Fruit fly (Drosophila melanogaster) whole organism, embryonic: ENCODE results near the gene CG17270.
A peak's percentile ranks its signal among the peaks of the same experiment; 100 is the strongest.

Source experiments
- Asciz ChIP-seq: fragments of 200-800 bp; sonication (Bioruptor generic); optimal IDR thresholded peaks from 2 replicates; lab custom pipeline; 2017; ENCODE audit warnings: missing biosample characterization, mild to moderate bottlenecking, missing genetic modification characterization, missing genetic modification reagents
- Bdp1 ChIP-seq: fragments of 200-800 bp; sonication (Bioruptor generic); optimal IDR thresholded peaks from 3 replicates; lab custom pipeline; 2016; ENCODE audit warnings: missing biosample characterization, missing genetic modification characterization
- Bgb ChIP-seq: fragments of 200-800 bp; sonication (Bioruptor generic); IDR thresholded peaks from 2 replicates; pipeline ENCODE4 v1.3.6; 2022; ENCODE audit warnings: missing biosample characterization, missing genetic modification characterization; ENCODE audit not compliant: partially characterized antibody
- CG10959 ChIP-seq: fragments of 200-800 bp; sonication (Bioruptor generic); IDR thresholded peaks from 2 replicates; pipeline ENCODE4 v1.3.6; 2022; ENCODE audit warnings: missing biosample characterization, missing genetic modification characterization
- CG10979 ChIP-seq: fragments of 200-800 bp; sonication (Bioruptor generic); optimal IDR thresholded peaks from 2 replicates; lab custom pipeline; 2018; ENCODE audit warnings: missing biosample characterization, mild to moderate bottlenecking, missing genetic modification characterization, moderate library complexity
- CG11723 ChIP-seq: fragments of 200-800 bp; sonication (Bioruptor generic); optimal IDR thresholded peaks from 2 replicates; lab custom pipeline; 2017; ENCODE audit warnings: missing biosample characterization, mild to moderate bottlenecking, missing genetic modification characterization
- CG13123 ChIP-seq: fragments of 200-800 bp; sonication (Bioruptor generic); optimal IDR thresholded peaks from 2 replicates; lab custom pipeline; 2016; ENCODE audit warnings: missing biosample characterization, missing genetic modification characterization
- CG14050 ChIP-seq: fragments of 200-800 bp; sonication (Bioruptor generic); IDR thresholded peaks from 3 replicates; pipeline ENCODE4 v1.3.6; 2022; ENCODE audit warnings: missing biosample characterization, missing genetic modification characterization
- CG14441 ChIP-seq: fragments of 200-800 bp; sonication (Bioruptor generic); IDR thresholded peaks from 2 replicates; pipeline ENCODE4 v1.3.6; 2022; ENCODE audit warnings: missing biosample characterization, missing genetic modification characterization
- CG14965 ChIP-seq: fragments of 200-800 bp; sonication (Bioruptor generic); optimal IDR thresholded peaks from 2 replicates; lab custom pipeline; 2016; ENCODE audit warnings: missing biosample characterization, missing genetic modification characterization, borderline replicate concordance
- CG1603 ChIP-seq: fragments of 200-800 bp; sonication (Bioruptor generic); optimal IDR thresholded peaks from 2 replicates; lab custom pipeline; 2019; ENCODE audit warnings: missing biosample characterization, mild to moderate bottlenecking, missing genetic modification characterization, moderate library complexity
- CG17186 ChIP-seq: fragments of 200-800 bp; sonication (Bioruptor generic); optimal IDR thresholded peaks from 3 replicates; lab custom pipeline; 2017; ENCODE audit warnings: missing biosample characterization, missing genetic modification reagents, missing genetic modification characterization
- CG18476 ChIP-seq: fragments of 200-800 bp; sonication (Bioruptor generic); optimal IDR thresholded peaks from 2 replicates; lab custom pipeline; 2016; ENCODE audit warnings: missing biosample characterization, mild to moderate bottlenecking, missing genetic modification characterization
- CG2116 ChIP-seq: fragments of 200-800 bp; sonication (Bioruptor generic); optimal IDR thresholded peaks from 3 replicates; lab custom pipeline; 2018; ENCODE audit warnings: missing biosample characterization, mild to moderate bottlenecking, missing genetic modification characterization
- CG31365 ChIP-seq: fragments of 200-800 bp; sonication (Bioruptor generic); optimal IDR thresholded peaks from 2 replicates; lab custom pipeline; 2018; ENCODE audit warnings: missing biosample characterization, mild to moderate bottlenecking, missing genetic modification characterization
- CG4282 ChIP-seq: fragments of 200-800 bp; sonication (Bioruptor generic); optimal IDR thresholded peaks from 2 replicates; lab custom pipeline; 2016; ENCODE audit warnings: missing biosample characterization, missing genetic modification characterization
- CG6654 ChIP-seq: fragments of 200-800 bp; sonication (Bioruptor generic); optimal IDR thresholded peaks from 2 replicates; lab custom pipeline; 2017; ENCODE audit warnings: missing biosample characterization, mild to moderate bottlenecking, missing genetic modification characterization
- CG7372 ChIP-seq: fragments of 200-800 bp; sonication (Bioruptor generic); IDR thresholded peaks from 2 replicates; pipeline ENCODE4 v1.3.6; 2022; ENCODE audit warnings: missing biosample characterization, missing genetic modification characterization
- CG8089 ChIP-seq: fragments of 200-800 bp; sonication (Bioruptor generic); optimal IDR thresholded peaks from 3 replicates; lab custom pipeline; 2016; ENCODE audit warnings: missing biosample characterization, missing genetic modification characterization
- CG9437 ChIP-seq: fragments of 200-800 bp; sonication (Bioruptor generic); optimal IDR thresholded peaks from 2 replicates; lab custom pipeline; 2018; ENCODE audit warnings: missing biosample characterization, mild to moderate bottlenecking, missing genetic modification characterization
- Doc2 ChIP-seq: fragments of 200-800 bp; sonication (Bioruptor generic); IDR thresholded peaks from 2 replicates; pipeline ENCODE4 v1.3.6; 2022; ENCODE audit warnings: missing biosample characterization, missing genetic modification characterization
- Fer1 ChIP-seq: fragments of 200-800 bp; sonication (Bioruptor generic); optimal IDR thresholded peaks from 2 replicates; lab custom pipeline; 2017; ENCODE audit warnings: missing biosample characterization, mild to moderate bottlenecking, missing genetic modification characterization
- HHEX ChIP-seq: fragments of 200-800 bp; sonication (Bioruptor generic); optimal IDR thresholded peaks from 3 replicates; lab custom pipeline; 2017; ENCODE audit warnings: missing biosample characterization, mild to moderate bottlenecking, missing genetic modification characterization, missing genetic modification reagents
- HLH54F ChIP-seq: fragments of 200-800 bp; sonication (Bioruptor generic); optimal IDR thresholded peaks from 3 replicates; lab custom pipeline; 2016; ENCODE audit warnings: missing biosample characterization, missing genetic modification characterization
- Lim3 ChIP-seq: fragments of 200-800 bp; sonication (Bioruptor generic); IDR thresholded peaks from 2 replicates; pipeline ENCODE4 v1.3.6; 2022; ENCODE audit warnings: missing biosample characterization, missing genetic modification characterization
- Neu2 ChIP-seq: fragments of 200-800 bp; sonication (Bioruptor generic); optimal IDR thresholded peaks from 3 replicates; lab custom pipeline; 2016; ENCODE audit warnings: missing biosample characterization, missing genetic modification characterization, borderline replicate concordance
- NfI ChIP-seq: fragments of 200-800 bp; sonication (Bioruptor generic); optimal IDR thresholded peaks from 3 replicates; lab custom pipeline; 2018; ENCODE audit warnings: missing biosample characterization, mild to moderate bottlenecking, missing genetic modification characterization, moderate library complexity
- Pdp1 ChIP-seq, 2 experiments: fragments of 200-800 bp; sonication (Bioruptor generic); optimal IDR thresholded peaks; 3 replicates each; lab custom pipeline; 2016; ENCODE audit warnings: missing biosample characterization in 2 of 2, missing genetic modification characterization in 2 of 2, mild to moderate bottlenecking in 1 of 2, moderate library complexity in 1 of 2
- Sox102F ChIP-seq: fragments of 200-800 bp; sonication (Bioruptor generic); optimal IDR thresholded peaks from 2 replicates; lab custom pipeline; 2018; ENCODE audit warnings: missing biosample characterization, mild to moderate bottlenecking, missing genetic modification characterization, moderate library complexity
- Trl ChIP-seq, 3 experiments: fragments of >200 bp in 2 of 3; fragments of 200-800 bp in 1 of 3; sonication (Bioruptor generic) in 1 of 3; optimal IDR thresholded peaks; 2 replicates in 1 of 3; 3 replicates in 2 of 3; lab custom pipeline; 2016 to 2017; ENCODE audit warnings: missing biosample characterization in 1 of 3, missing genetic modification characterization in 1 of 3
- Vsx1 ChIP-seq: fragments of 200-800 bp; sonication (Bioruptor generic); optimal IDR thresholded peaks from 2 replicates; lab custom pipeline; 2017; ENCODE audit warnings: missing biosample characterization, mild to moderate bottlenecking, missing genetic modification characterization, missing genetic modification reagents
- bbx ChIP-seq: fragments of 200-800 bp; sonication (Bioruptor generic); IDR thresholded peaks from 2 replicates; pipeline ENCODE4 v1.3.6; 2022; ENCODE audit warnings: missing biosample characterization, missing genetic modification characterization; ENCODE audit not compliant: partially characterized antibody
- cad ChIP-seq: fragments of >200 bp; optimal IDR thresholded peaks from 2 replicates; lab custom pipeline; 2017; ENCODE audit warnings: missing biosample characterization, missing genetic modification characterization
- esg ChIP-seq: fragments of 200-800 bp; sonication (Bioruptor generic); conservative IDR thresholded peaks from 2 replicates; pipeline ENCODE4 v1.3.6; 2022; ENCODE audit warnings: missing biosample characterization, missing genetic modification characterization
- ewg ChIP-seq: fragments of 200-800 bp; sonication (Bioruptor generic); optimal IDR thresholded peaks from 3 replicates; lab custom pipeline; 2017; ENCODE audit warnings: mild to moderate bottlenecking, missing biosample characterization, missing genetic modification reagents, missing genetic modification characterization
- gem ChIP-seq: fragments of 200-800 bp; sonication (Bioruptor generic); optimal IDR thresholded peaks from 2 replicates; lab custom pipeline; 2019; ENCODE audit warnings: missing biosample characterization, mild to moderate bottlenecking, missing genetic modification characterization, moderate library complexity
- ind ChIP-seq: fragments of 200-800 bp; sonication (Bioruptor generic); optimal IDR thresholded peaks from 3 replicates; lab custom pipeline; 2016; ENCODE audit warnings: missing biosample characterization, missing genetic modification characterization
- lmd ChIP-seq: fragments of 200-800 bp; sonication (Bioruptor generic); IDR thresholded peaks from 2 replicates; pipeline ENCODE4 v1.3.6; 2022; ENCODE audit warnings: missing biosample characterization, missing genetic modification characterization
- nom ChIP-seq: fragments of 200-800 bp; sonication (Bioruptor generic); optimal IDR thresholded peaks from 2 replicates; lab custom pipeline; 2017; ENCODE audit warnings: missing biosample characterization, missing genetic modification characterization, mild to moderate bottlenecking, moderate library complexity, missing genetic modification reagents
- pb ChIP-seq: fragments of 200-800 bp; sonication (Bioruptor generic); optimal IDR thresholded peaks from 3 replicates; lab custom pipeline; 2016; ENCODE audit warnings: missing biosample characterization, missing genetic modification characterization
- pho ChIP-seq: fragments of 200-800 bp; sonication (Bioruptor generic); optimal IDR thresholded peaks from 2 replicates; lab custom pipeline; 2016; ENCODE audit warnings: missing biosample characterization, missing genetic modification characterization
- phol ChIP-seq: fragments of 200-800 bp; sonication (Bioruptor generic); optimal IDR thresholded peaks from 3 replicates; lab custom pipeline; 2018; ENCODE audit warnings: missing biosample characterization, mild to moderate bottlenecking, missing genetic modification characterization, moderate library complexity
- schlank ChIP-seq: fragments of 200-800 bp; sonication (Bioruptor generic); optimal IDR thresholded peaks from 2 replicates; lab custom pipeline; 2018; ENCODE audit warnings: missing biosample characterization, mild to moderate bottlenecking, missing genetic modification characterization
- seq ChIP-seq: fragments of 200-800 bp; sonication (Bioruptor generic); IDR thresholded peaks from 2 replicates; pipeline ENCODE4 v1.3.6; 2022; ENCODE audit warnings: missing biosample characterization, missing genetic modification characterization
- sisA ChIP-seq: fragments of 200-800 bp; sonication (Bioruptor generic); IDR thresholded peaks from 2 replicates; pipeline ENCODE4 v1.3.6; 2022; ENCODE audit warnings: missing biosample characterization, missing genetic modification characterization
- sna ChIP-seq: fragments of 200-800 bp; sonication (Bioruptor generic); IDR thresholded peaks from 2 replicates; pipeline ENCODE4 v1.3.6; 2022; ENCODE audit warnings: missing biosample characterization, missing genetic modification characterization; ENCODE audit not compliant: partially characterized antibody
- sob ChIP-seq: fragments of 200-800 bp; sonication (Bioruptor generic); IDR thresholded peaks from 2 replicates; pipeline ENCODE4 v1.3.6; 2022; ENCODE audit warnings: missing biosample characterization, missing genetic modification characterization
- stwl ChIP-seq: fragments of 200-800 bp; sonication (Bioruptor generic); optimal IDR thresholded peaks from 3 replicates; lab custom pipeline; 2018; ENCODE audit warnings: missing biosample characterization, mild to moderate bottlenecking, missing genetic modification characterization, moderate library complexity
- trh ChIP-seq: fragments of 200-800 bp; sonication (Bioruptor generic); optimal IDR thresholded peaks from 2 replicates; lab custom pipeline; 2016; ENCODE audit warnings: missing biosample characterization, missing genetic modification characterization

Gene CG17270

DNA sequence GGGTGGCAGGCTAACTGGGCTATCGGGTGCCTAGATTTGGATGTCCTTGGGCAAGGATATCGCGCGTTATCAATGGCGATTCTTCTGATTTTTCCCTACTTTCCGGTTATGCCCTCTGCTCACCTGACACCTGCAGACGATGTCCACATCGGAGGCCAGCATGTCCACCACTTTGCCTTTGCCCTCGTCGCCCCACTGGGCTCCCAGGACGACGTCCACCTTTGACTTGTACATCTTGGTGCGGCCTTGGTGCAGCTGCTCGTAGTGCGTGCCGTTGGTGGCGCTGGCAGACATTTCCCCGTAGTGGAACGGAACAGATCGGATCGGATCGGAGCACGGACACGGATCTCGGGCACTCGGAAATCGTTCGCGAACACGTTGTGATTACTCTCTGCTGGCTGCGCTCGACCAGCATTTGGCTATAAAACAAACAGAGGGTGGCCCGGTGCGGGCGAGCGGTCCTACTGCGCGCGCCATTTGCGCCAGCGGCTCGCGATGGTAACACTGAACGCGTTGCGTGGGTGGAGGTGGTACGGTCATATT, 11.5 kb upstream of the CG17270 start, which contains the start of gene Adss (continued):
- peak; percentile 43 for TF ChIP-seq CG1603 (tag; lab: Kevin White, UChicago)
- TF ChIP-seq CG31365 (tag; lab: Kevin White, UChicago) = no peak
- peak; percentile 1 for TF ChIP-seq pb (GFP tag; lab: Kevin White, UChicago)
- TF ChIP-seq CG17186 (GFP tag; lab: Kevin White, UChicago) = peak; percentile 89
- TF ChIP-seq Fer1 (GFP tag; lab: Kevin White, UChicago) = peak; percentile 21
- peak; percentile 56; the same call in 1 of the 2 replicates for TF ChIP-seq sob (GFP tag; lab: Robert Waterston, UW)
- TF ChIP-seq NfI (GFP tag; lab: Kevin White, UChicago) = peak; percentile 5
- TF ChIP-seq CG2116 (GFP tag; lab: Kevin White, UChicago) = no peak
- TF ChIP-seq pho (GFP tag; lab: Kevin White, UChicago) = peak; percentile 10
- TF ChIP-seq trh (GFP tag; lab: Kevin White, UChicago) = no peak
- no peak for TF ChIP-seq Asciz (GFP tag; lab: Kevin White, UChicago)
- TF ChIP-seq Vsx1 (GFP tag; lab: Kevin White, UChicago) = no peak
- no peak for TF ChIP-seq CG6654
- TF ChIP-seq CG10979 (tag; lab: Kevin White, UChicago) = no peak
- no peak for TF ChIP-seq CG4282 (GFP tag; lab: Kevin White, UChicago)
- no peak for TF ChIP-seq ind (GFP tag; lab: Kevin White, UChicago)
- peak; percentile 19; the same call in 1 of the 2 replicates for TF ChIP-seq lmd (GFP tag; lab: Robert Waterston, UW)
- TF ChIP-seq CG18476 (GFP tag; lab: Kevin White, UChicago) = no peak
- TF ChIP-seq phol (tag; lab: Kevin White, UChicago) = peak; percentile 48
- TF ChIP-seq Sox102F (GFP tag; lab: Kevin White, UChicago) = no peak
- TF ChIP-seq HLH54F (GFP tag; lab: Kevin White, UChicago) = no peak
- TF ChIP-seq CG14441 (GFP tag; lab: Robert Waterston, UW) = no peak
- peak in 1 of 2 experiments; percentile 26 for TF ChIP-seq Trl (optimal IDR thresholded peaks at IDR 0.05; lab: Kevin White, UChicago)
- TF ChIP-seq Trl (GFP tag; optimal IDR thresholded peaks at IDR 0.05; lab: Kevin White, UChicago) = peak; percentile 56
- TF ChIP-seq stwl (tag; lab: Kevin White, UChicago) = peak; percentile 47
- TF ChIP-seq Bdp1 (GFP tag; lab: Kevin White, UChicago) = peak; percentile 18
- no peak for TF ChIP-seq schlank (tag; lab: Kevin White, UChicago)
- TF ChIP-seq CG7372 (GFP tag; lab: Robert Waterston, UW) = 0 out of 2 replicates have a peak, but pooled peaks have one; percentile 35
- TF ChIP-seq Lim3 (GFP tag; lab: Robert Waterston, UW) = no peak
- no peak for TF ChIP-seq CG14050 (GFP tag; lab: Robert Waterston, UW)
- no peak for TF ChIP-seq CG9437 (GFP tag; lab: Kevin White, UChicago)
- TF ChIP-seq Pdp1 (GFP tag; optimal IDR thresholded peaks at IDR 0.05; lab: Kevin White, UChicago) = peak; percentile 7 to 29
- no peak for TF ChIP-seq CG10959 (GFP tag; lab: Robert Waterston, UW)
- TF ChIP-seq CG8089 (GFP tag; lab: Kevin White, UChicago) = no peak
- TF ChIP-seq sna (GFP tag; lab: Robert Waterston, UW) = peak; percentile 34; the same call in 1 of the 2 replicates
- no peak for TF ChIP-seq cad (GFP tag; lab: Kevin White, UChicago)
- no peak for TF ChIP-seq Doc2 (GFP tag; lab: Robert Waterston, UW)
- no peak for TF ChIP-seq gem (tag; lab: Kevin White, UChicago)
- no peak for TF ChIP-seq CG14965 (GFP tag; lab: Kevin White, UChicago)
- peak; percentile 99 for TF ChIP-seq ewg (GFP tag; lab: Kevin White, UChicago)
- no peak for TF ChIP-seq Neu2 (GFP tag; lab: Kevin White, UChicago)
- TF ChIP-seq Bgb (GFP tag; lab: Robert Waterston, UW) = peak; percentile 67
- peak; percentile 45 for TF ChIP-seq nom (GFP tag; lab: Kevin White, UChicago)
- TF ChIP-seq sisA (GFP tag; lab: Robert Waterston, UW) = no peak
- TF ChIP-seq HHEX (GFP tag; lab: Kevin White, UChicago) = no peak
- TF ChIP-seq esg (GFP tag; lab: Robert Waterston, UW) = no peak
- peak; percentile 41; the same call in 1 of the 2 replicates for TF ChIP-seq seq
- no peak for TF ChIP-seq CG11723
- no peak for TF ChIP-seq CG13123 (GFP tag; lab: Kevin White, UChicago)
- peak; percentile 32; the same call in 1 of the 2 replicates for TF ChIP-seq bbx (GFP tag; lab: Robert Waterston, UW)
